Worm (Caenorhabditis elegans) whole organism, early embryonic: ENCODE measurements around the gene C47D12.5.

ENCODE experiments used
- B0310.2 ChIP-seq: sonication (generic microtip); optimal IDR thresholded peaks from 2 replicates; lab custom pipeline; 2016; ENCODE audit warnings: mild to moderate bottlenecking, missing genetic modification characterization, missing compliant biosample characterization
- F13C5.2 ChIP-seq: sonication (generic microtip); optimal IDR thresholded peaks from 2 replicates; lab custom pipeline; 2017; ENCODE audit warnings: mild to moderate bottlenecking, missing genetic modification characterization, inconsistent platforms, missing compliant biosample characterization
- aly-1 ChIP-seq: sonication (generic microtip); optimal IDR thresholded peaks from 2 replicates; lab custom pipeline; 2016; ENCODE audit warnings: missing genetic modification characterization, missing compliant biosample characterization
- ama-1 ChIP-seq: fragments of 150-350 bp; optimal IDR thresholded peaks from 2 replicates; lab custom pipeline; 2014
- ceh-13 ChIP-seq: fragments of 200-800 bp; sonication (Bioruptor generic); optimal IDR thresholded peaks from 2 replicates; lab custom pipeline; 2018; ENCODE audit warnings: mild to moderate bottlenecking, missing genetic modification characterization, missing compliant biosample characterization
- ceh-36 ChIP-seq: sonication (generic microtip); optimal IDR thresholded peaks from 2 replicates; lab custom pipeline; 2016; ENCODE audit warnings: missing genetic modification characterization, inconsistent platforms, missing compliant biosample characterization
- ets-7 ChIP-seq: sonication (generic microtip); optimal IDR thresholded peaks from 2 replicates; lab custom pipeline; 2016; ENCODE audit warnings: missing genotype, missing genetic modification characterization, missing compliant biosample characterization
- flt-1 ChIP-seq: fragments of 200-800 bp; sonication (Bioruptor generic); IDR thresholded peaks from 2 replicates; pipeline ENCODE4 v1.3.6; 2022; ENCODE audit warnings: missing genetic modification characterization, missing compliant biosample characterization
- hmbx-1 ChIP-seq: sonication (generic microtip); optimal IDR thresholded peaks from 2 replicates; lab custom pipeline; 2016; ENCODE audit warnings: mild to moderate bottlenecking, missing genetic modification characterization, missing compliant biosample characterization
- hmg-4 ChIP-seq: fragments of 200-800 bp; sonication (Bioruptor generic); optimal IDR thresholded peaks from 2 replicates; lab custom pipeline; 2018; ENCODE audit warnings: mild to moderate bottlenecking, missing genetic modification characterization, missing compliant biosample characterization
- hnd-1 ChIP-seq: sonication (generic microtip); optimal IDR thresholded peaks from 2 replicates; lab custom pipeline; 2016; ENCODE audit warnings: missing genetic modification characterization, missing compliant biosample characterization
- pes-1 ChIP-seq: fragments of 200-800 bp; sonication (Bioruptor generic); IDR thresholded peaks from 2 replicates; pipeline ENCODE4 v1.3.6; 2022; ENCODE audit warnings: missing genetic modification reagents, missing genetic modification characterization, missing compliant biosample characterization
- scrt-1 ChIP-seq: fragments of 200-800 bp; sonication (Bioruptor generic); IDR thresholded peaks from 2 replicates; pipeline ENCODE4 v1.3.6; 2022; ENCODE audit warnings: missing genetic modification characterization, missing compliant biosample characterization
- sea-1 ChIP-seq: fragments of 200-800 bp; sonication (Bioruptor generic); conservative IDR thresholded peaks from 2 replicates; pipeline ENCODE4 v1.3.6; 2022; ENCODE audit warnings: missing genetic modification characterization, missing compliant biosample characterization
- tbx-11 ChIP-seq: fragments of 200-800 bp; sonication (Bioruptor generic); IDR thresholded peaks from 2 replicates; pipeline ENCODE4 v1.3.6; 2022; ENCODE audit warnings: missing genetic modification characterization, missing compliant biosample characterization
- tbx-37 ChIP-seq: fragments of 200-800 bp; sonication (Bioruptor generic); conservative IDR thresholded peaks from 2 replicates; pipeline ENCODE4 v1.3.6; 2022; ENCODE audit warnings: missing genetic modification reagents, missing genetic modification characterization, missing compliant biosample characterization
- tra-4 ChIP-seq: sonication (generic microtip); optimal IDR thresholded peaks from 2 replicates; lab custom pipeline; 2017; ENCODE audit warnings: missing genetic modification characterization, missing compliant biosample characterization

The C47D12.5 gene

DNA sequence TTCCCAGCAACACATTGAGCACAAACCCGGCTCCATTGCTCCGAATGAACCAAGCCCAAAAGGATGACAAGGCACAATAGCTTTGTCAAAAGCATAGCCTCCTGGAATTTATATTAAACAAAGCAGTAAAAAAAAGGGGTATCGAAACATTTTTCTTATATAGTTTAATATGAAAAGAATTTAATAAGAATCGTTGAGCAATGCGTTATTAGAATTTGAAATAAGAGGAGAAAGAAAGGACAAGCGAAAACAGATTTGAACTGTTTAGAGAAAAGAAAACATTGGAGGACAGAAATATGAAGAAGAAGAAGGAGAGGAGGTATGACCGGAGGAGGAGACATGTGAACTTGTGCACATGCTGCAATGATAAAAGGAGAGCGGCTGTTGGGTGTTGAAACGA, at the start of gene C47D12.5:
Gene C47D12.5 (minus strand): TSS at position 101 of the 400 bp plus-strand sequence.
- TF ChIP-seq tra-4 (tag; lab: Kevin White, UChicago) (no peak), hnd-1 (tag; lab: Kevin White, UChicago) (no peak), F13C5.2 (no peak), tbx-37 (GFP tag; lab: Robert Waterston, UW) (no peak), sea-1 (no peak), ets-7 (tag; lab: Kevin White, UChicago) (no peak), ceh-13 (GFP tag; lab: Kevin White, UChicago) (no peak), pes-1 (GFP tag; lab: Robert Waterston, UW) (no peak), B0310.2 (tag; lab: Kevin White, UChicago) (no peak), hmbx-1 (tag; lab: Kevin White, UChicago) (no peak), flt-1 (GFP tag; lab: Robert Waterston, UW) (no peak), aly-1 (tag; lab: Kevin White, UChicago) (no peak), hmg-4 (no peak), tbx-11 (GFP tag; lab: Robert Waterston, UW) (no peak), ceh-36 (tag; lab: Kevin White, UChicago) (no peak), scrt-1 (no peak), ama-1 (no peak)

DNA sequence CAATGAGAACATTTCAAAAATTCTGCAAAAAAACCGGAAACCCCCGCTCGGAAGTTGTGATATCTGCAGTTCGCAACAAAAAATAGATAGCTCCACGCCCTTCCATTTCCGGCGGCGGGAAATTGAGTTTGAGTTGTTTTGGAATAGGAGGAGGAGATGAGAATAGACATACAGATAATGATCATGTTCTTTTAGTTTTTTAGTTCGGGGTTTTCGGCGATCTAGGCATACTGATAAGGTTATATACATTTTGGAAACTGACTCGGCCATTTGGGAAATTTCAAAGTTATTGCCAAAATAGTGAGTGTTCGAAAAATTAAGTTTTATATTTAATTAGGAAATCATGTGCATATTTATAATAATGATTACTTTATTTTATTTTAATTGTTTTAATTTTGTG, 48.8 kb upstream of the C47D12.5 start:
- TF ChIP-seq tra-4 (tag; lab: Kevin White, UChicago): no peak
- no peak for TF ChIP-seq flt-1 (GFP tag; lab: Robert Waterston, UW)

DNA sequence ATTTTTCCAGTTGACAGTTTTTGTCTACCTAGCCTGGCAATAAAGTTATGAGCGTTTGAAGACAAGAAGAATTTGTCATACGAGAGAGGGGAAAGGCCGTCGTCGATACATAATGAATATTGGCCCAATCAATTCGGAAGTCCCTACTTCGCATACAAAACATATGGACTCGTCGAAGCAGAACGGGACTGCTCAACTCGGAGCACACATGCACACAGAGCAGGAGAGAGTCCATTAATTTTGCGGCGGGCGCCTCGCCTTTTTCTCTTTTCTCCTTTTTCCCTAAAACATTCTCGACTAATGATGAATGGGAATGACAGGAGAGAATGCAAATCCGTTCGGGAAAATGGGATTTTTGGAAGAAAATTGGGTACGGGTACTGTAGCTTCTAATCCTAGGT, 47.4 kb upstream of the C47D12.5 start, which contains the start of gene F13D12.8:
Gene F13D12.8 (minus strand): TSS at position 82 of the 400 bp plus-strand sequence.
- TF ChIP-seq hmg-4 (no peak), hnd-1 (tag; lab: Kevin White, UChicago) (no peak), scrt-1 (no peak), hmbx-1 (tag; lab: Kevin White, UChicago) (no peak), ets-7 (tag; lab: Kevin White, UChicago) (no peak), tbx-37 (GFP tag; lab: Robert Waterston, UW) (no peak)

DNA sequence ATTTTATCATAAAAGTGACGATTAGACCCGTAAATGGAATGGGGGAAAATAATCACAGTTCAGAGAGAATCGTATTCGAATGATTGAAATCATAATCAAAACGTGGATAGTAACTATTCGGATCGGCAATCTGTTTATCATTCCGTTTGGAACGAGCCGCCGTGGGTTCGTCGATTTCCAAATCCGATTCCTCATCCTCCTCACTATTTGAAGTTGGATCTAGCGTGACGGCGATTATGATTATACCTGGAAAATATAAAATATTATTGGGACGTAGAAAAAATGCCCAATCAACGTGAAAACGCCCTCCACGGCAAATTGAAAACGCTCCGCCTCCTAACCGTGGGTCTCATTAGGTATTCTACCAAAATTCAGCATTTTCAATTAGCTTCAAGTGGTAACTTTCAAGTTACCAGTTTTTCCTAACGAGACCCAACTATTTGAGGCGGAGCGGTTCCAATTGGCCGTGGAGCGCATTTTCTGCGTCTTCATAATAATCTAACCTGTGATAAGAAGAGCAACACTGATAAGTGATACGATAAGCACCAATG, 46.2 kb upstream of the C47D12.5 start:
- TF ChIP-seq F13C5.2 (no peak), hmbx-1 (tag; lab: Kevin White, UChicago) (no peak), hnd-1 (tag; lab: Kevin White, UChicago) (no peak), ama-1 (no peak), ceh-13 (GFP tag; lab: Kevin White, UChicago) (no peak)

DNA sequence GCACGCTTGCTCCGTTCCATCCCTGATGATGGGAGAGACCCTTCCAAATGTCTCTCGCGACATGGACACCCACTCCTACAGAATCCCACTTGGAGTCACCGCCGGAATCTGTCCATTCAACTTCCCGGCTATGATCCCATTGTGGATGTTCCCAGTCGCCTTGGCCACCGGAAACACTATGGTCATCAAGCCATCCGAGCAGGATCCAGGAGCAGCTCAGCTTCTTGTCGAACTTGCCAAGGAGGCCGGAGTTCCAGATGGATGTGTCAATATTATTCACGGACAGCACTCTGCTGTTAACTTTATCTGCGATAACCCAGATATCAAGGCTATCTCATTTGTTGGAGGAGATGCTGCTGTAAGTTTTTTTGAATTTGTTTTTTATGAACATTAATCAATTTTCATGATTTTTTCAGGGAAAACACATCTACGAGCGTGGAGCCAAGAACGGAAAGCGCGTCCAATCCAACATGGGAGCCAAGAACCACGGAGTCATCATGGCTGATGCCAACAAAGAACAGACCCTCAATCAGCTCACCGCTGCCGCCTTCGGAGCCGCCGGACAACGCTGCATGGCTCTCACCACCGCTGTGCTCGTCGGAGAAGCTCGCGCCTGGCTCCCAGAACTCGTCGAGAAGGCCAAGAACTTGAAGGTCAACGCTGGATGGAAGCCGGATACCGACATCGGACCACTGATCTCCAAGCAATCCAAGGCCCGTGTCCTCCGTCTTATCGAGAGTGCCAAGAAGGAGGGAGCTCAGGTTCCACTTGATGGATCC, 44.9 kb upstream of the C47D12.5 start:
- no peak for TF ChIP-seq sea-1

DNA sequence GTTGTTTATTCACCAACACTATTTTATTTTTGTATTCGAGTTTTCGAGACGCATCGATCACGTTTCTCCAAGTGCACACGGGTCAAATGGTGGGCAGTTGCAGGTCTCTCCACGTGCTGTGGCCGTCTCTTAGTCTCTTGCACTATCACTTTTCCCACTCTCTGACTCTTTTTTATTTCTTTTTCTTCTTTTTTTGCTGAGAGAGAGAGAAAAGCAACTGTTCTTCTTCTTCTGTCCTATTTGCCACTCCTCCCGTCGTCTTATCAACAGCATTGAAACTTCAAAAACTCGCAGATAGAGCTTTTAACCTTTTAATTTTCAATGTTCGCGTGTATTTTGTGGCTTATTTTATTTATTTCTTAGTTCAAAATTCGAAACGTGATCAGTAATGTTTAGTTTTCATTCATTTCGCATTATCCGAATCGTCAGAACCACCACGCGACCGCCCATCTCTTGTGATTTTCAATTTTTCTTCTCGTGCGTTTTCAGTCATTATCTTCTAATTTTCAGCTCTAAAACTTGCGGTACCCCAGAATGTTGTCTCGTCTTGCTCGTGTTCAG, 43.5 kb upstream of the C47D12.5 start, which contains the start of gene alh-8:
Gene alh-8 (plus strand): TSS at position 511 of the 561 bp plus-strand sequence.
- TF ChIP-seq ceh-36 (tag; lab: Kevin White, UChicago): no peak
- TF ChIP-seq F13C5.2: no peak
- no peak for TF ChIP-seq ceh-13 (GFP tag; lab: Kevin White, UChicago)
- TF ChIP-seq ets-7 (tag; lab: Kevin White, UChicago): no peak
- no peak for TF ChIP-seq hnd-1 (tag; lab: Kevin White, UChicago)
- no peak for TF ChIP-seq sea-1
- TF ChIP-seq hmg-4: no peak
- TF ChIP-seq aly-1 (tag; lab: Kevin White, UChicago): no peak
- TF ChIP-seq tbx-37 (GFP tag; lab: Robert Waterston, UW): no peak
- no peak for TF ChIP-seq pes-1 (GFP tag; lab: Robert Waterston, UW)
- no peak for TF ChIP-seq scrt-1

DNA sequence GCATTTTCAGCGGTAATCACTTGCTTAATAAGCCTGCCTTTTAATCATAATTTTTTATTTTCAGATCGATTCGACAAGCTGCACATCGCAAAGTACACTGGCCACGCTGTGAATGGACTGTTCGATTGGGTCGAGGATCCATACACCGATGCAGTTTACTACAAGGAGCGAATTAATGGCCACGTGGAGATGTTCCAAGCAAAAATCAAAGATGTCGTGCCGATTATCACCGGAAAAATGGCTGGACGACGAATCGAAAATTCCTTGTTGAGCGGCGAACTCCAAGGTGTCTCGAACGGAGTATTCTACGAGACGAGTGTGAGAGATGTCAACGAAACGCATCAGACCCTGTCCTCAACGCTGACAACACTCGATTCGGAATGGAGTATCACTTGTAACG, 42.4 kb upstream of the C47D12.5 start:
- no peak for TF ChIP-seq sea-1
- no peak for TF ChIP-seq aly-1 (tag; lab: Kevin White, UChicago)
- no peak for TF ChIP-seq ceh-36 (tag; lab: Kevin White, UChicago)
- TF ChIP-seq B0310.2 (tag; lab: Kevin White, UChicago): no peak
- no peak for TF ChIP-seq F13C5.2
- TF ChIP-seq ama-1: no peak

DNA sequence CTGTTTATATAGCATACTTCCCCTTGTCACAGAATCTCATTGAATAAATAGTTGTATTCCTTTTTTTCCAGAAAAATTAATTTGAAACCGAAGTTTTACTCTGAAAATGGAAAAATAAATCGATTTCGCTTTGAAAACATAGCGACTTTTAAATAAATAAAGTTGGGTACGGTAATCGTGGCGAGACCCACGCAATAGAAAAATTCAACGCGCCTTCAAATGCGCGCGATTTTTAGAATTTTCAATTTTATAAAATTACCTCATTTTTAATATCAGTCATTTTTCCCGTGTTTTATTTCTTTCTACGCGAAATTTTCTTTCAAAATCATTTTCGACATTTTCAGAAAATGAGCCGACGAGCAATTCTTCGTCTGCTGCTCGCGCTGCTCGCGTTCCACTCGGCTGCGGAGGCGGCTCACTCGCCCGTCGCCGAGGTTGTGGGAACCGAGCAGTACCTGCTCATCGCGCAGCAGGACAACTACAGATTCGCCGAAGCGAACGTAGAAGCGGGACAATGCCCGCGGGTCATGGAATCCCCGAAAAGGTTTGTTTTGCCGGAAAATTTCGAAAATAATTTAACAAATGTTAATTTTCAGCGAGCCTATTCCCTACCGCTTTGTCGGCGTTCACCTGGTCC, 41.5 kb upstream of the C47D12.5 start, which contains the start of gene F13D12.5:
Gene F13D12.5 (plus strand): TSS at position 345 of the 637 bp plus-strand sequence.
- TF ChIP-seq hmbx-1 (tag; lab: Kevin White, UChicago): no peak
- peak; percentile 1 for TF ChIP-seq tra-4 (tag; lab: Kevin White, UChicago)
